Worm (Caenorhabditis elegans) whole organism, L1 larva: ENCODE results near the gene R12B2.13.
A peak's percentile ranks its signal among the peaks of the same experiment; 100 is the strongest.

Experiments used
- C04F5.9 ChIP-seq: sonication (generic microtip); optimal IDR thresholded peaks from 2 replicates; lab custom pipeline; 2016; ENCODE audit warnings: missing genetic modification characterization, missing compliant biosample characterization
- C34B4.2 ChIP-seq: sonication (generic microtip); optimal IDR thresholded peaks from 2 replicates; lab custom pipeline; 2017; ENCODE audit warnings: mild to moderate bottlenecking, missing genetic modification characterization, missing compliant biosample characterization
- aly-2 ChIP-seq: fragments of 150-350 bp; optimal IDR thresholded peaks from 2 replicates; lab custom pipeline; 2014; ENCODE audit warnings: missing biosample characterization, missing genetic modification characterization
- blmp-1 ChIP-seq: fragments of 150-350 bp; optimal IDR thresholded peaks from 2 replicates; lab custom pipeline; 2014; ENCODE audit warnings: missing biosample characterization, missing genetic modification characterization
- ceh-8 ChIP-seq: fragments of 200-800 bp; sonication (Bioruptor generic); optimal IDR thresholded peaks from 2 replicates; lab custom pipeline; 2018; ENCODE audit warnings: mild to moderate bottlenecking, missing genetic modification characterization, moderate library complexity, missing compliant biosample characterization
- ceh-82 ChIP-seq, 3 experiments: fragments of 150-350 bp in 1 of 3; sonication (generic microtip) in 2 of 3; optimal IDR thresholded peaks; 2 replicates each; lab custom pipeline; 2014 to 2017; ENCODE audit warnings: missing biosample characterization in 3 of 3, missing genetic modification characterization in 3 of 3
- ceh-88 ChIP-seq: fragments of 200-800 bp; sonication (Bioruptor generic); IDR thresholded peaks from 2 replicates; pipeline ENCODE4 v1.3.6; 2022; ENCODE audit warnings: missing genetic modification characterization, missing compliant biosample characterization
- ceh-90 ChIP-seq: sonication (generic microtip); optimal IDR thresholded peaks from 2 replicates; lab custom pipeline; 2016; ENCODE audit warnings: missing genetic modification characterization, missing compliant biosample characterization
- dpl-1 ChIP-seq, 3 experiments: fragments of 150-350 bp in 2 of 3; sonication (generic microtip) in 1 of 3; optimal IDR thresholded peaks; 2 replicates each; lab custom pipeline; 2014 to 2017; ENCODE audit warnings: missing biosample characterization in 3 of 3, missing genetic modification characterization in 3 of 3, missing genetic modification reagents in 3 of 3
- dsc-1 ChIP-seq: sonication (generic microtip); optimal IDR thresholded peaks from 2 replicates; lab custom pipeline; 2016; ENCODE audit warnings: mild to moderate bottlenecking, missing genetic modification characterization, missing compliant biosample characterization
- efl-1 ChIP-seq, 4 experiments: fragments of 150-350 bp; optimal IDR thresholded peaks in 3 of 4; peaks in 1 of 4; 1 replicate in 1 of 4; 2 replicates in 3 of 4; lab custom pipeline; 2014; ENCODE audit warnings: missing biosample characterization in 2 of 4, missing genetic modification characterization in 2 of 4, missing genetic modification reagents in 2 of 4
- efl-3 ChIP-seq: fragments of 200-800 bp; sonication (Bioruptor generic); optimal IDR thresholded peaks from 2 replicates; lab custom pipeline; 2018; ENCODE audit warnings: mild to moderate bottlenecking, missing genetic modification characterization, missing compliant biosample characterization
- elt-2 ChIP-seq: sonication (generic microtip); optimal IDR thresholded peaks from 2 replicates; lab custom pipeline; 2016; ENCODE audit warnings: missing genetic modification characterization, mild to moderate bottlenecking, inconsistent platforms, missing compliant biosample characterization, missing genetic modification reagents
- fkh-10 ChIP-seq: sonication (generic microtip); optimal IDR thresholded peaks from 2 replicates; lab custom pipeline; 2017; ENCODE audit warnings: missing biosample characterization, missing genetic modification reagents, missing genetic modification characterization
- fkh-8 ChIP-seq: sonication (generic microtip); optimal IDR thresholded peaks from 2 replicates; lab custom pipeline; 2016; ENCODE audit warnings: mild to moderate bottlenecking, missing genetic modification characterization, missing compliant biosample characterization
- fos-1 ChIP-seq: fragments of 150-350 bp; optimal IDR thresholded peaks from 2 replicates; lab custom pipeline; 2014; ENCODE audit warnings: missing biosample characterization, missing genetic modification characterization
- irx-1 ChIP-seq: sonication (generic microtip); optimal IDR thresholded peaks from 2 replicates; lab custom pipeline; 2016; ENCODE audit warnings: missing genetic modification characterization, missing compliant biosample characterization
- lin-13 ChIP-seq: fragments of 150-350 bp; optimal IDR thresholded peaks from 2 replicates; lab custom pipeline; 2014; ENCODE audit warnings: missing biosample characterization, missing genetic modification reagents, missing genetic modification characterization
- lin-14 ChIP-seq: fragments of 200-800 bp; sonication (Bioruptor generic); optimal IDR thresholded peaks from 2 replicates; lab custom pipeline; 2018; ENCODE audit warnings: mild to moderate bottlenecking, missing genetic modification characterization, moderate library complexity, missing compliant biosample characterization
- lin-15B ChIP-seq: fragments of 150-350 bp; sonication (generic microtip); optimal IDR thresholded peaks from 3 replicates; lab custom pipeline; 2014; ENCODE audit warnings: missing biosample characterization, missing genetic modification characterization
- lin-35 ChIP-seq, 2 experiments: fragments of 150-350 bp; optimal IDR thresholded peaks; 2 replicates each; lab custom pipeline; 2014; ENCODE audit warnings: missing biosample characterization in 2 of 2, missing genetic modification characterization in 2 of 2, missing genetic modification reagents in 2 of 2
- lir-3 ChIP-seq: sonication (generic microtip); optimal IDR thresholded peaks from 2 replicates; lab custom pipeline; 2016; ENCODE audit warnings: mild to moderate bottlenecking, missing genetic modification characterization, moderate library complexity, missing compliant biosample characterization; ENCODE audit not compliant: poor library complexity
- mdl-1 ChIP-seq, 2 experiments: fragments of 150-350 bp; optimal IDR thresholded peaks; 2 replicates each; lab custom pipeline; 2014 to 2017; ENCODE audit warnings: missing biosample characterization in 2 of 2, missing genetic modification characterization in 2 of 2, inconsistent platforms in 1 of 2
- mef-2 ChIP-seq: fragments of 150-350 bp; optimal IDR thresholded peaks from 2 replicates; lab custom pipeline; 2014; ENCODE audit warnings: missing biosample characterization, missing genetic modification characterization
- nhr-12 ChIP-seq: sonication (generic microtip); optimal IDR thresholded peaks from 2 replicates; lab custom pipeline; 2017; ENCODE audit warnings: missing biosample characterization, missing genetic modification characterization
- nhr-237 ChIP-seq: fragments of 150-350 bp; optimal IDR thresholded peaks from 2 replicates; lab custom pipeline; 2014; ENCODE audit warnings: missing biosample characterization, missing genetic modification characterization
- nhr-28 ChIP-seq: fragments of 150-350 bp; optimal IDR thresholded peaks from 2 replicates; lab custom pipeline; 2014; ENCODE audit warnings: missing biosample characterization, missing genetic modification characterization
- nhr-77 ChIP-seq: fragments of 150-350 bp; optimal IDR thresholded peaks from 2 replicates; lab custom pipeline; 2014; ENCODE audit warnings: missing biosample characterization, missing genetic modification characterization
- nhr-85 ChIP-seq: sonication (generic microtip); peaks from one replicate; lab custom pipeline; 2016; ENCODE audit warnings: missing genetic modification characterization, inconsistent platforms, missing compliant biosample characterization
- rnt-1 ChIP-seq: sonication (generic microtip); optimal IDR thresholded peaks from 2 replicates; lab custom pipeline; 2016; ENCODE audit warnings: mild to moderate bottlenecking, missing genetic modification characterization, moderate library complexity, missing compliant biosample characterization
- snu-23 ChIP-seq: sonication (generic microtip); optimal IDR thresholded peaks from 2 replicates; lab custom pipeline; 2016; ENCODE audit warnings: missing genetic modification characterization, missing compliant biosample characterization
- sup-37 ChIP-seq: fragments of 200-800 bp; sonication (Bioruptor generic); optimal IDR thresholded peaks from 2 replicates; lab custom pipeline; 2018; ENCODE audit warnings: mild to moderate bottlenecking, missing genetic modification characterization, missing compliant biosample characterization
- unc-30 ChIP-seq: sonication (generic microtip); optimal IDR thresholded peaks from 2 replicates; lab custom pipeline; 2017; ENCODE audit warnings: missing biosample characterization, missing genetic modification characterization
- vab-15 ChIP-seq: sonication (generic microtip); optimal IDR thresholded peaks from 2 replicates; lab custom pipeline; 2017; ENCODE audit warnings: missing genotype, mild to moderate bottlenecking, missing genetic modification characterization, missing compliant biosample characterization
- ztf-11 ChIP-seq, 2 experiments: sonication (generic microtip); optimal IDR thresholded peaks; 2 replicates each; lab custom pipeline; 2016 to 2017; ENCODE audit warnings: missing genetic modification characterization in 2 of 2, missing biosample characterization in 1 of 2, missing compliant biosample characterization in 1 of 2

Gene R12B2.13

ce11 chrIII:5876140-5876675 is 42.9 kb upstream of the R12B2.13 start, which contains the start of gene aldo-2 (continued):
- peak; percentile 22 to 30 for TF ChIP-seq efl-1 (optimal IDR thresholded peaks at IDR 0.05; lab: Kevin White, UChicago)
- TF ChIP-seq efl-1 (GFP tag; optimal IDR thresholded peaks at IDR 0.05 in 1 of 2; lab: Kevin White, UChicago), result peak in 1 of 2 experiments; percentile 92
- no peak for TF ChIP-seq nhr-77 (tag; lab: Kevin White, UChicago)
- TF ChIP-seq fos-1 (tag; lab: Kevin White, UChicago), result no peak
- TF ChIP-seq lin-15B (tag; lab: Kevin White, UChicago), result no peak
- no peak for TF ChIP-seq ztf-11 (tag; optimal IDR thresholded peaks at IDR 0.05; lab: Kevin White, UChicago)
- TF ChIP-seq C04F5.9, result no peak
- no peak for TF ChIP-seq sup-37 (GFP tag; lab: Kevin White, UChicago)
- TF ChIP-seq mef-2 (tag; lab: Kevin White, UChicago), result no peak
- peak; percentile 57 for TF ChIP-seq snu-23 (GFP tag; lab: Kevin White, UChicago)
- TF ChIP-seq nhr-85 (tag; lab: Kevin White, UChicago), result peak; percentile 84
- TF ChIP-seq ceh-90, result no peak
- TF ChIP-seq ceh-88 (GFP tag; lab: Robert Waterston, UW), result no peak
- no peak for TF ChIP-seq fkh-8 (tag; lab: Kevin White, UChicago)
- no peak for TF ChIP-seq lir-3 (tag; lab: Kevin White, UChicago)
- peak; percentile 76 for TF ChIP-seq lin-14 (GFP tag; lab: Kevin White, UChicago)
- no peak for TF ChIP-seq efl-3 (GFP tag; lab: Kevin White, UChicago)
- TF ChIP-seq nhr-237 (tag; lab: Kevin White, UChicago), result no peak
- no peak for TF ChIP-seq C34B4.2
- TF ChIP-seq blmp-1 (tag; lab: Kevin White, UChicago), result peak; percentile 64
- no peak for TF ChIP-seq vab-15
- TF ChIP-seq fkh-10 (GFP tag; lab: Kevin White, UChicago), result no peak
- TF ChIP-seq nhr-28 (tag; lab: Kevin White, UChicago), result no peak
- TF ChIP-seq ceh-8 (GFP tag; lab: Kevin White, UChicago), result no peak
- TF ChIP-seq aly-2 (tag; lab: Kevin White, UChicago), result no peak

ce11 chrIII:5875705-5876104 is 42.4 kb upstream of the R12B2.13 start:
- TF ChIP-seq lir-3 (tag; lab: Kevin White, UChicago) (no peak), aly-2 (tag; lab: Kevin White, UChicago) (no peak), elt-2 (tag; lab: Kevin White, UChicago) (peak; percentile 42), mdl-1 (tag; optimal IDR thresholded peaks at IDR 0.05; lab: Kevin White, UChicago) (no peak), ceh-82 (tag; optimal IDR thresholded peaks at IDR 0.05; lab: Kevin White, UChicago) (no peak), lin-35 (GFP tag; optimal IDR thresholded peaks at IDR 0.05; lab: Kevin White, UChicago) (no peak), efl-1 (optimal IDR thresholded peaks at IDR 0.05; lab: Kevin White, UChicago) (no peak), efl-1 (GFP tag; optimal IDR thresholded peaks at IDR 0.05 in 1 of 2; lab: Kevin White, UChicago) (peak in 1 of 2 experiments; percentile 32), lin-13 (GFP tag; lab: Kevin White, UChicago) (no peak)

- TF ChIP-seq unc-30 (tag; lab: Kevin White, UChicago) (no peak), rnt-1 (tag; lab: Kevin White, UChicago) (no peak), nhr-85 (tag; lab: Kevin White, UChicago) (peak; percentile 36), nhr-12 (tag; lab: Kevin White, UChicago) (no peak)
- TF ChIP-seq, all 84 proteins: peak for 1
These were observed 42.1 kb upstream of the R12B2.13 start for ce11 chrIII:5875418-5875702.

ce11 chrIII:5874664-5875417 is 41.6 kb upstream of the R12B2.13 start:
- no peak for TF ChIP-seq irx-1
- TF ChIP-seq lin-14 (GFP tag; lab: Kevin White, UChicago), result no peak
- TF ChIP-seq dpl-1 (GFP tag; optimal IDR thresholded peaks at IDR 0.05; lab: Kevin White, UChicago), result no peak
- TF ChIP-seq efl-1 (optimal IDR thresholded peaks at IDR 0.05; lab: Kevin White, UChicago), result no peak
- peak in 1 of 2 experiments; percentile 77 for TF ChIP-seq efl-1 (GFP tag; optimal IDR thresholded peaks at IDR 0.05 in 1 of 2; lab: Kevin White, UChicago)
- peak; percentile 19 for TF ChIP-seq dsc-1
